Worm (Caenorhabditis elegans) whole organism, early embryonic: ENCODE data around the gene ZK218.3.

ENCODE experiments used
- aly-1 ChIP-seq: sonication (generic microtip); optimal IDR thresholded peaks from 2 replicates; lab custom pipeline; 2016; ENCODE audit warnings: missing genetic modification characterization, missing compliant biosample characterization
- ama-1 ChIP-seq: fragments of 150-350 bp; optimal IDR thresholded peaks from 2 replicates; lab custom pipeline; 2014
- ets-7 ChIP-seq: sonication (generic microtip); optimal IDR thresholded peaks from 2 replicates; lab custom pipeline; 2016; ENCODE audit warnings: missing genotype, missing genetic modification characterization, missing compliant biosample characterization
- hmbx-1 ChIP-seq: sonication (generic microtip); optimal IDR thresholded peaks from 2 replicates; lab custom pipeline; 2016; ENCODE audit warnings: mild to moderate bottlenecking, missing genetic modification characterization, missing compliant biosample characterization
- hnd-1 ChIP-seq: sonication (generic microtip); optimal IDR thresholded peaks from 2 replicates; lab custom pipeline; 2016; ENCODE audit warnings: missing genetic modification characterization, missing compliant biosample characterization
- scrt-1 ChIP-seq: fragments of 200-800 bp; sonication (Bioruptor generic); IDR thresholded peaks from 2 replicates; pipeline ENCODE4 v1.3.6; 2022; ENCODE audit warnings: missing genetic modification characterization, missing compliant biosample characterization
- sea-1 ChIP-seq: fragments of 200-800 bp; sonication (Bioruptor generic); conservative IDR thresholded peaks from 2 replicates; pipeline ENCODE4 v1.3.6; 2022; ENCODE audit warnings: missing genetic modification characterization, missing compliant biosample characterization
- tra-4 ChIP-seq: sonication (generic microtip); optimal IDR thresholded peaks from 2 replicates; lab custom pipeline; 2017; ENCODE audit warnings: missing genetic modification characterization, missing compliant biosample characterization

- TF ChIP-seq aly-1 (tag; lab: Kevin White, UChicago) (no peak), ama-1 (lab: Kevin White, UChicago) (no peak), sea-1 (no peak), hnd-1 (tag; lab: Kevin White, UChicago) (no peak), scrt-1 (GFP tag; lab: Robert Waterston, UW) (no peak), ets-7 (tag; lab: Kevin White, UChicago) (no peak), tra-4 (tag; lab: Kevin White, UChicago) (no peak), hmbx-1 (tag; lab: Kevin White, UChicago) (no peak)
Observed at ce11 chrV:17089931-17090429, 8.6 kb downstream of the ZK218.3 start, which contains the start of gene srh-237.
